Worm (Caenorhabditis elegans): ENCODE measurements around the gene B0432.8.
"Not testable (repeated sequence)": the region's sequence is repeated elsewhere in the genome, so short reads cannot be mapped to it uniquely, and the experiment has no call there.

Gene B0432.8

DNA sequence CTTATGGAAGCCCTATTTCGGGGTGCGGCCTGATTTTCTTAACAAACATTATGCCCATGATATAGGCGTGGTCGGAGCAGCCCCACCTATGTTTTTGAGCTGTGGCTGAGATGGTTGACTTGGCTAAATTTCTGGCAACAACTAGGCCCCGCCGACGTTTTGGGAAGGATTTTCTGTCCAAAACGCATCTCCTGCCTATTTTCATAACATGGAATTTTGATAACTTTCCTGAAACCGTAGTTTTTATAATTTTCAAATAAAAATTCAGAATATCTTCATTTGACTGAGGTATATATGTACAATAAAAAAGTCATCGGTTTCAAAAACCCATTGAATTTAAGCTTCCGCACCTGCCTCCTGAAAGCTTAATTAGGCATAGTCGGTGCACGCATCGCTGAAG is 42.6 kb upstream of the B0432.8 start:
- TF ChIP-seq dve-1 (tag; optimal IDR thresholded peaks at IDR 0.05; ENCODE audit: insufficient read depth), result no peak
- TF ChIP-seq lin-15B (tag; optimal IDR thresholded peaks at IDR 0.05), result no peak
- peak in 1 of 2 experiments; percentile 74 for TF ChIP-seq unc-62 (GFP tag; optimal IDR thresholded peaks at IDR 0.05 in 1 of 2)
- no peak for TF ChIP-seq unc-62 (tag; optimal IDR thresholded peaks at IDR 0.05)

DNA sequence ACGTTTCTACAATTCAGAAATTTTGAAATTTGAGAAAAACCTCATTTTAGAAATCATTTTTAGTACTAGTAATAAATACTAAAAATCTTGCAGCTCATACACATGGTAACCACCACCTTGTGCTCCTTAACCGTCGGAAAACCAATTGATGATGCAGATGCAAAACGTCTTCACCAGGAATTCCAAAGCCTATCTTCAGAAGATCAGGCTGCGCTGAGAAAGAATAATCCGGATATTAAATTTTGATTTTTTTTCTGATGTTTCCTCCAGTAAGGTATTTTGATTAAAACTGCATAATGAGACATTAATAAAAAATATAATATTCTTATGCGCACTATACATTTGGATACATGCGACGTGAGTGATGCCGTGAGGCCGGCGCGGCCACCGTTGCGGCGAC is 42.2 kb upstream of the B0432.8 start:
- TF ChIP-seq F44E2.7 (GFP tag; IDR thresholded peaks at IDR 0.05) (no peak), zfp-2 (tag; optimal IDR thresholded peaks at IDR 0.05) (no peak), fkh-10 (GFP tag; optimal IDR thresholded peaks at IDR 0.05) (no peak), aha-1 (tag) (peak; percentile 51), zip-11 (GFP tag; IDR thresholded peaks at IDR 0.05) (no peak)

ce11 chrII:319459-319858 is 40.9 kb upstream of the B0432.8 start, which contains the start of gene far-7:
TSS of gene far-7 (plus strand) at chrII:319789.
- peak; percentile 48 for TF ChIP-seq hlh-30 (tag; optimal IDR thresholded peaks at IDR 0.05; ENCODE audit: insufficient read depth)
- peak; percentile 58 for TF ChIP-seq nhr-28 (tag; optimal IDR thresholded peaks at IDR 0.05)
- TF ChIP-seq sdz-12 (GFP tag; optimal IDR thresholded peaks at IDR 0.05), result no peak

DNA sequence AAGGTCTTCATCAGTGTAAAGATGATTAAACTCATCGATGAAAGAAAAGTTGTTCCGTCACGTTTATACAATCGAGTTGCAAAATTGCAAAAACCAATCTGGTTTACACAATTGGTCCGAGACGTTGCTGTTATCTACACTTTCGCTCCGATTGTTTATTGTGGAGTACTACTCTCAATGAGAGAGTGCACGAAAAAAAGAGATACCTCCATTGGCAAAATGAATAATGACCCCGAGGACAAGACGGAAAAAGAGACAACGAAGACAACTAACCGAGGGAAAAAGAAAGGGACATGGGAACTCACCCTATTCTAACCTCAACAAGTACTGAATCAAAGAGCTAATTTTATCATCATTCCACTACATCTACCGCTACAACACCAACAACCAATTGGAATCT is 35.0 kb upstream of the B0432.8 start:
- TF ChIP-seq duxl-1 (tag; optimal IDR thresholded peaks at IDR 0.05; ENCODE audit: poor library complexity) (no peak), nhr-111 (GFP tag; optimal IDR thresholded peaks at IDR 0.05) (no peak), daf-19 (GFP tag; conservative IDR thresholded peaks at IDR 0.05) (no peak), sdz-12 (GFP tag; optimal IDR thresholded peaks at IDR 0.05) (no peak), fkh-10 (GFP tag; optimal IDR thresholded peaks at IDR 0.05) (no peak), mdl-1 (tag; optimal IDR thresholded peaks at IDR 0.05) (no peak), F44E2.7 (GFP tag; IDR thresholded peaks at IDR 0.05) (no peak), lin-29 (GFP tag; IDR thresholded peaks at IDR 0.05) (no peak), ceh-32 (tag; optimal IDR thresholded peaks at IDR 0.05; ENCODE audit: poor library complexity) (no peak), nhr-77 (tag; optimal IDR thresholded peaks at IDR 0.05) (no peak), R02D3.7 (tag; optimal IDR thresholded peaks at IDR 0.05) (no peak), dmd-8 (GFP tag; IDR thresholded peaks at IDR 0.05) (no peak), php-3 (GFP tag; IDR thresholded peaks at IDR 0.05) (no peak), nhr-25 (tag; optimal IDR thresholded peaks at IDR 0.05; ENCODE audit: borderline replicate concordance, insufficient read depth) (no peak)

- not testable (repeated sequence) for TF ChIP-seq F37D6.2 (tag; optimal IDR thresholded peaks at IDR 0.05); lin-13 (GFP tag; optimal IDR thresholded peaks at IDR 0.05); madf-9 (GFP tag; conservative IDR thresholded peaks at IDR 0.05)
Observed at ce11 chrII:312110-312509, 33.6 kb upstream of the B0432.8 start, which contains the start of gene mps-2. TSS of gene mps-2 (minus strand) at chrII:312210.

ce11 chrII:307154-307553 is 28.6 kb upstream of the B0432.8 start, which contains the start of gene K01A2.4:
TSS of gene K01A2.4 (plus strand) at chrII:307454.
- TF ChIP-seq aha-1 (tag) (peak; percentile 62), mdl-1 (tag; optimal IDR thresholded peaks at IDR 0.05) (no peak)

DNA sequence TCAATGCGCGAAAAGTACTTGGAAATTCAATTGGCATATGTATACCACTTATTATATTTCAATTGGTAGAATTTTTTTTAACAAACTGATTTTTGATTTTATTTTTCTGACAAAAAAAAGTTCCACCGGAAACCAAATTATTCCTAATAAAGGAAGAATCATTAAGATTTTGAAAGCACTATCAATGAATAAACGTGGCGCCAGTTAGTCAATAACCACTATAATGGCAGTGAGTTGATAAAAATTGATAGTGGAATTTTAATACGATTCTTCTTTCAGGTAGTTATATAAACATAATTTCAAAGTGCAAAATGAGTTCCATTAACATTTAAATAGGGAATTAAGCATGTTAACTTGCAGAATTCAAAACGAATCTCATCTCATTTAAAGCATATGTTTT is 27.1 kb upstream of the B0432.8 start, which contains the start of gene col-69:
col-69 (minus strand) TSS at position 101 of the 400 bp plus-strand sequence.
- TF ChIP-seq pqm-1 (tag; optimal IDR thresholded peaks at IDR 0.05), result peak; percentile 22
- TF ChIP-seq daf-16 (GFP tag; optimal IDR thresholded peaks at IDR 0.05), result no peak
- TF ChIP-seq daf-16 (tag; optimal IDR thresholded peaks at IDR 0.05), result peak; percentile 13
- no peak for TF ChIP-seq nhr-10 (tag; optimal IDR thresholded peaks at IDR 0.05)
- TF ChIP-seq nhr-102 (tag; optimal IDR thresholded peaks at IDR 0.05), result no peak
- TF ChIP-seq cey-2 (tag; optimal IDR thresholded peaks at IDR 0.05; ENCODE audit: borderline replicate concordance, insufficient read depth), result no peak
- peak; percentile 8 for TF ChIP-seq nhr-28 (tag; optimal IDR thresholded peaks at IDR 0.05)

Data from whole organism, L4 larva.